Fruit fly (Drosophila melanogaster) whole organism, adult: ENCODE data around the gene Cks85A.

Source experiments
- CG14711 ChIP-seq: fragments of 200-800 bp; sonication (Bioruptor generic); optimal IDR thresholded peaks from 2 replicates; lab custom pipeline; 2018; ENCODE audit warnings: missing biosample characterization, mild to moderate bottlenecking, missing genetic modification characterization, moderate library complexity
- CG5204 ChIP-seq: fragments of 200-800 bp; sonication (Bioruptor generic); optimal IDR thresholded peaks from 2 replicates; lab custom pipeline; 2016; ENCODE audit warnings: missing biosample characterization, missing genetic modification characterization
- CG7045 ChIP-seq: fragments of 200-800 bp; sonication (Bioruptor generic); optimal IDR thresholded peaks from 2 replicates; lab custom pipeline; 2017; ENCODE audit warnings: missing biosample characterization, mild to moderate bottlenecking, missing genetic modification characterization
- Crg-1 ChIP-seq: fragments of 200-800 bp; sonication (Bioruptor generic); optimal IDR thresholded peaks from 2 replicates; lab custom pipeline; 2016; ENCODE audit warnings: missing biosample characterization, missing genetic modification characterization
- Hr96 ChIP-seq: fragments of 200-800 bp; sonication (Bioruptor generic); optimal IDR thresholded peaks from 2 replicates; lab custom pipeline; 2016; ENCODE audit warnings: missing biosample characterization, missing genetic modification characterization
- Mnt ChIP-seq: fragments of 200-800 bp; sonication (Bioruptor generic); optimal IDR thresholded peaks from 2 replicates; lab custom pipeline; 2016; ENCODE audit warnings: missing biosample characterization, mild to moderate bottlenecking, missing genetic modification characterization
- bab1 ChIP-seq: fragments of 200-800 bp; sonication (Bioruptor generic); optimal IDR thresholded peaks from 3 replicates; lab custom pipeline; 2019; ENCODE audit warnings: missing biosample characterization, mild to moderate bottlenecking, missing genetic modification characterization, moderate library complexity
- cic ChIP-seq: fragments of 200-800 bp; sonication (Bioruptor generic); optimal IDR thresholded peaks from 2 replicates; lab custom pipeline; 2017; ENCODE audit warnings: missing biosample characterization, mild to moderate bottlenecking, missing genetic modification characterization, moderate library complexity
- cnc ChIP-seq, 2 experiments: fragments of >200 bp; optimal IDR thresholded peaks; 2 replicates each; lab custom pipeline; 2017
- kay ChIP-seq: fragments of 200-800 bp; sonication (Bioruptor generic); peaks from one replicate; lab custom pipeline; 2016; ENCODE audit warnings: missing biosample characterization, missing genetic modification characterization, borderline replicate concordance
- ovo ChIP-seq: fragments of 200-800 bp; sonication (Bioruptor generic); optimal IDR thresholded peaks from 2 replicates; lab custom pipeline; 2016; ENCODE audit warnings: missing biosample characterization, missing genetic modification characterization
- pad ChIP-seq: fragments of 200-800 bp; sonication (Bioruptor generic); optimal IDR thresholded peaks from 3 replicates; lab custom pipeline; 2017; ENCODE audit warnings: missing biosample characterization, missing genetic modification characterization, mild to moderate bottlenecking, moderate library complexity, missing genetic modification reagents
- tj ChIP-seq: fragments of 200-800 bp; sonication (Bioruptor generic); optimal IDR thresholded peaks from 3 replicates; lab custom pipeline; 2017; ENCODE audit warnings: missing biosample characterization, mild to moderate bottlenecking, missing genetic modification characterization, moderate library complexity
- toe ChIP-seq: fragments of 200-800 bp; sonication (Bioruptor generic); optimal IDR thresholded peaks from 2 replicates; lab custom pipeline; 2016; ENCODE audit warnings: missing biosample characterization, missing genetic modification characterization

DNA sequence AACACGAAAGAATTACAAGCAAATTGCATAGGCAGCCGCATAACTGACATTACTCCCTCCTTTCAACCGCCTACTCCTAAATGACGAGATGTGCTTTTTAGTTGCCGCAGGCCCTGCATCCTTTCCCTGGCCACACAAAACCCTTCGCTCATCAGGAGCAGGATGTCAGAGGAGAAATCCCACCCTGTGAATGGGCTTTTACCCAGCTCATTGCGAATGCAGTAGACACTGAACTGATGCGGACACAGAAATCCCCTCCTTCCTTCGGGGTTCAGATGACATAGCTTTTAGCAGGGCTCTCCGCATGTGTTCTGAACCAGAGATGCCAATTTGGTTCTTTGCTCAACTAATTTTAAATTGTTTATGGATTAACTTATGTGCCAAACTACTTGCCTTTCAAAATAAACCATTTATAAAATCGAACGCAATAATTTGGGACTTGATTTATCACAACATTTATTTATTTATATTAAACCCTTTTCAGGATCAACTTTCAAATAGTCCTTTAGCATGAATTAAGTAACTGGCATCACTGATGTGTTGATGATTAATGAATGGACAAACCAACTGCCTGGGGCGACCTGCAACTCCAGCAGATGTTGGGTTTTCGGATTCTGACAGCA, 21.0 kb upstream of the Cks85A start:
- TF ChIP-seq kay (GFP tag; lab: Kevin White, UChicago) (no peak), Crg-1 (no peak), cnc (optimal IDR thresholded peaks at IDR 0.05; lab: Kevin White, UChicago) (no peak), toe (GFP tag; lab: Kevin White, UChicago) (no peak), pad (GFP tag; lab: Kevin White, UChicago) (no peak), CG7045 (GFP tag; lab: Kevin White, UChicago) (no peak), tj (GFP tag; lab: Kevin White, UChicago) (no peak), ovo (GFP tag; lab: Kevin White, UChicago) (no peak), CG14711 (tag; lab: Kevin White, UChicago) (no peak), CG5204 (GFP tag; lab: Kevin White, UChicago) (no peak), Mnt (no peak), cic (GFP tag; lab: Kevin White, UChicago) (no peak), Hr96 (GFP tag; lab: Kevin White, UChicago) (no peak), bab1 (GFP tag; lab: Kevin White, UChicago) (no peak)
